Worm (Caenorhabditis elegans) whole organism, midembryonic: ENCODE measurements around the gene T28A8.5.

Experiments
- T22C8.4 ChIP-seq: fragments of 200-800 bp; sonication (Bioruptor generic); IDR thresholded peaks from 2 replicates; pipeline ENCODE4 v1.3.6; 2022; ENCODE audit warnings: missing genetic modification characterization, missing compliant biosample characterization
- flt-1 ChIP-seq: fragments of 200-800 bp; sonication (Bioruptor generic); IDR thresholded peaks from 2 replicates; pipeline ENCODE4 v1.3.6; 2022; ENCODE audit warnings: missing genetic modification characterization, missing compliant biosample characterization
- klf-2 ChIP-seq: fragments of 200-800 bp; sonication (Bioruptor generic); conservative IDR thresholded peaks from 2 replicates; pipeline ENCODE4 v1.3.6; 2022; ENCODE audit warnings: missing genetic modification reagents, missing genetic modification characterization, missing compliant biosample characterization
- ref-1 ChIP-seq: fragments of 200-800 bp; sonication (Bioruptor generic); conservative IDR thresholded peaks from 2 replicates; pipeline ENCODE4 v1.3.6; 2022; ENCODE audit warnings: missing genetic modification reagents, missing genetic modification characterization, missing compliant biosample characterization

DNA sequence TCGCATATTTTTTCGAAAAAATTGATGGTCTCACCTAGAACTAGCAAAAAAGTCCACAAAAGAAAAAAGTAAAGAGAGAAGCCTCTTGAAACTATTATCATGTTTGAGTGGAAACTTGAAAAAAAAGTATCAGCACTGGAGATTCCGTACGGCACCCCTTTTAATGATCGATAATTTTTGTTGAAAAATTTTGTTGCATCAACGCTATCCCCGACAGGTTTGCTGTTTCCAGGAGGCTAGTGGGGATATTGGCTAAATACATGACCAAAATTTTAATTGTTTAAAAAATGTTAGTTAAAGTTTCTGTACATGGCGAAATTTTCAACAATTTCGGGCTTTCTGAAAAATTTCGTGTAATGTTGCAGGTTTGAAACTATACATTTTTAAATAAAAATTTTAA lies 5.9 kb upstream of the T28A8.5 start, which contains the start of gene T28A8.2:
- TF ChIP-seq flt-1 (no peak), T22C8.4 (GFP tag; lab: Robert Waterston, UW) (no peak), ref-1 (GFP tag; lab: Robert Waterston, UW) (no peak), klf-2 (GFP tag; lab: Robert Waterston, UW) (no peak)
